Worm (Caenorhabditis elegans): ENCODE measurements around the gene T16H12.13.
"Not testable (repeated sequence)": the region's sequence is repeated elsewhere in the genome, so short reads cannot be mapped to it uniquely, and the experiment has no call there.

DNA sequence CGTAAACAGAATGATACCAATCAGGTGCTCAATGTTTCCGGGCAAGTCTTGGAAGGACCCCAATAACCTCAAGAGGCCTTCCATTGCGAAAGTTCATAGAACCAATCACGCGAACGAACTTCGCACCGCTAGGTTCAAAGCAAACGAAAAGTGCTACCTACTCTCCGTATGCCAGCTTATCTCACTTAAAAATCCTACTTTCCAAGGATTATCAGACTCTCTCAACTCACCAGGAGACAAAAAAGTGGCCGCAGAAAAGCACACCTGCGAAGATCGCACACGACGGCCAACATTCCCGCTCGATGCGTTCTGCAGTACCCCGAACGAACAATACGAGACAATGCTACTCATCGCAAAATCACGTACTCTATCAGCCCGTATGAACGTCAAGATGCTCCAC, 31.9 kb upstream of the T16H12.13 start, which contains the start of gene T16G12.12:
- not testable (repeated sequence) for TF ChIP-seq pha-4 (tag; optimal IDR thresholded peaks at IDR 0.05); lsy-27 (tag; optimal IDR thresholded peaks at IDR 0.05; ENCODE audit: borderline replicate concordance, insufficient read depth); cebp-1 (GFP tag; IDR thresholded peaks at IDR 0.05); cebp-1 (tag; optimal IDR thresholded peaks at IDR 0.05); snpc-1.3 (tag; optimal IDR thresholded peaks at IDR 0.05; ENCODE audit: insufficient read depth); ztf-25 (GFP tag; IDR thresholded peaks at IDR 0.05); rec-8 (tag; optimal IDR thresholded peaks at IDR 0.05); rcor-1 (GFP tag; IDR thresholded peaks at IDR 0.05); mxl-1 (tag; optimal IDR thresholded peaks at IDR 0.05); lin-54 (GFP tag; optimal IDR thresholded peaks at IDR 0.05); snpc-4 (GFP tag; optimal IDR thresholded peaks at IDR 0.05); snpc-4 (tag; optimal IDR thresholded peaks at IDR 0.05); egl-18 (GFP tag; IDR thresholded peaks at IDR 0.05); F22D6.2 (tag; optimal IDR thresholded peaks at IDR 0.05); him-1 (tag; optimal IDR thresholded peaks at IDR 0.05)

Measured in whole organism, young adult.